Worm (Caenorhabditis elegans) whole organism, L3 larva: ENCODE data around the gene nas-19.

ENCODE experiments used
- R02D3.7 ChIP-seq: fragments of 150-350 bp; optimal IDR thresholded peaks from 2 replicates; lab custom pipeline; 2014; ENCODE audit warnings: missing biosample characterization, missing genetic modification characterization
- ZK546.5 ChIP-seq: sonication (generic microtip); optimal IDR thresholded peaks from 2 replicates; lab custom pipeline; 2017; ENCODE audit warnings: missing biosample characterization, missing genetic modification characterization
- aly-2 ChIP-seq: fragments of 150-350 bp; optimal IDR thresholded peaks from 2 replicates; lab custom pipeline; 2014; ENCODE audit warnings: missing biosample characterization, missing genetic modification characterization
- ama-1 ChIP-seq: fragments of 150-350 bp; optimal IDR thresholded peaks from 2 replicates; lab custom pipeline; 2018
- ceh-16 ChIP-seq: sonication (generic microtip); optimal IDR thresholded peaks from 2 replicates; lab custom pipeline; 2017; ENCODE audit warnings: missing biosample characterization, missing genetic modification characterization
- ceh-28 ChIP-seq: fragments of 150-350 bp; optimal IDR thresholded peaks from 2 replicates; lab custom pipeline; 2014; ENCODE audit warnings: missing biosample characterization, missing genetic modification reagents, missing genetic modification characterization
- ceh-82 ChIP-seq: fragments of 150-350 bp; optimal IDR thresholded peaks from 2 replicates; lab custom pipeline; 2014; ENCODE audit warnings: missing biosample characterization, missing genetic modification characterization
- daf-12 ChIP-seq: fragments of 150-350 bp; optimal IDR thresholded peaks from 2 replicates; lab custom pipeline; 2014; ENCODE audit warnings: missing biosample characterization, missing genetic modification reagents, missing genetic modification characterization
- egl-27 ChIP-seq: sonication (generic microtip); optimal IDR thresholded peaks from 4 replicates; lab custom pipeline; 2017; ENCODE audit warnings: missing biosample characterization, missing genetic modification reagents, missing genetic modification characterization
- egl-5 ChIP-seq: fragments of 150-350 bp; optimal IDR thresholded peaks from 2 replicates; lab custom pipeline; 2017; ENCODE audit warnings: missing biosample characterization, missing genetic modification reagents, missing genetic modification characterization, inconsistent platforms
- elt-1 ChIP-seq: fragments of 150-350 bp; optimal IDR thresholded peaks from 2 replicates; lab custom pipeline; 2014; ENCODE audit warnings: missing biosample characterization, missing genetic modification characterization
- elt-2 ChIP-seq: sonication (generic microtip); optimal IDR thresholded peaks from 2 replicates; lab custom pipeline; 2016; ENCODE audit warnings: missing genetic modification reagents, mild to moderate bottlenecking, missing genetic modification characterization, missing compliant biosample characterization
- elt-3 ChIP-seq, 3 experiments: fragments of 150-350 bp in 1 of 3; sonication (generic microtip) in 2 of 3; optimal IDR thresholded peaks; 2 replicates in 2 of 3; 4 replicates in 1 of 3; lab custom pipeline; 2014 to 2017; ENCODE audit warnings: missing biosample characterization in 3 of 3, missing genetic modification characterization in 3 of 3
- eor-1 ChIP-seq, 2 experiments: fragments of 150-350 bp; optimal IDR thresholded peaks; 2 replicates each; lab custom pipeline; 2014 to 2018; ENCODE audit warnings: missing biosample characterization in 2 of 2, missing genetic modification characterization in 2 of 2
- fkh-10 ChIP-seq: sonication (generic microtip); optimal IDR thresholded peaks from 2 replicates; lab custom pipeline; 2017; ENCODE audit warnings: missing biosample characterization, missing genetic modification reagents, missing genetic modification characterization
- fos-1 ChIP-seq: fragments of 150-350 bp; optimal IDR thresholded peaks from 2 replicates; lab custom pipeline; 2014; ENCODE audit warnings: missing biosample characterization, missing genetic modification characterization
- hmg-11 ChIP-seq: sonication (generic microtip); optimal IDR thresholded peaks from 2 replicates; lab custom pipeline; 2016; ENCODE audit warnings: missing genetic modification characterization, missing compliant biosample characterization
- jun-1 ChIP-seq: fragments of 150-350 bp; optimal IDR thresholded peaks from 2 replicates; lab custom pipeline; 2014; ENCODE audit warnings: missing biosample characterization, missing genetic modification reagents, missing genetic modification characterization
- lin-39 ChIP-seq: fragments of 150-350 bp; optimal IDR thresholded peaks from 2 replicates; lab custom pipeline; 2018; ENCODE audit warnings: missing biosample characterization, missing genetic modification reagents, missing genetic modification characterization
- mdl-1 ChIP-seq: fragments of 150-350 bp; optimal IDR thresholded peaks from 2 replicates; lab custom pipeline; 2014; ENCODE audit warnings: missing biosample characterization, missing genetic modification characterization
- nhr-12 ChIP-seq: fragments of 150-350 bp; optimal IDR thresholded peaks from 2 replicates; lab custom pipeline; 2014; ENCODE audit warnings: missing biosample characterization, missing genetic modification characterization
- nhr-23 ChIP-seq: fragments of 150-350 bp; optimal IDR thresholded peaks from 2 replicates; lab custom pipeline; 2014; ENCODE audit warnings: missing biosample characterization, missing genetic modification reagents, missing genetic modification characterization
- nhr-237 ChIP-seq: fragments of 150-350 bp; optimal IDR thresholded peaks from 2 replicates; lab custom pipeline; 2014; ENCODE audit warnings: missing biosample characterization, missing genetic modification characterization
- nhr-25 ChIP-seq: sonication (generic microtip); optimal IDR thresholded peaks from 2 replicates; lab custom pipeline; 2017; ENCODE audit warnings: missing biosample characterization, missing genetic modification characterization
- nhr-43 ChIP-seq: sonication (generic microtip); optimal IDR thresholded peaks from 2 replicates; lab custom pipeline; 2016; ENCODE audit warnings: mild to moderate bottlenecking, missing genetic modification characterization, missing compliant biosample characterization; ENCODE audit not compliant: poor library complexity, severe bottlenecking
- nhr-67 ChIP-seq: fragments of 150-350 bp; optimal IDR thresholded peaks from 2 replicates; lab custom pipeline; 2014; ENCODE audit warnings: missing biosample characterization, missing genetic modification characterization
- nhr-76 ChIP-seq: fragments of 150-350 bp; sonication (generic microtip); optimal IDR thresholded peaks from 5 replicates; lab custom pipeline; 2014; ENCODE audit warnings: missing biosample characterization, missing genetic modification characterization
- pha-4 ChIP-seq: fragments of 150-350 bp; optimal IDR thresholded peaks from 2 replicates; lab custom pipeline; 2014; ENCODE audit warnings: missing biosample characterization, missing genetic modification reagents, missing genetic modification characterization
- sea-2 ChIP-seq: fragments of 150-350 bp; sonication (generic microtip); optimal IDR thresholded peaks from 4 replicates; lab custom pipeline; 2014; ENCODE audit warnings: missing biosample characterization, missing genetic modification reagents, missing genetic modification characterization
- skn-1 ChIP-seq: fragments of 150-350 bp; optimal IDR thresholded peaks from 2 replicates; lab custom pipeline; 2014; ENCODE audit warnings: missing biosample characterization, missing genetic modification characterization
- tbx-2 ChIP-seq: sonication (generic microtip); optimal IDR thresholded peaks from 2 replicates; lab custom pipeline; 2016; ENCODE audit warnings: mild to moderate bottlenecking, missing genetic modification characterization, missing compliant biosample characterization
- unc-39 ChIP-seq: sonication (generic microtip); optimal IDR thresholded peaks from 4 replicates; lab custom pipeline; 2017; ENCODE audit warnings: missing biosample characterization, missing genetic modification characterization
- zag-1 ChIP-seq: fragments of 150-350 bp; optimal IDR thresholded peaks from 2 replicates; lab custom pipeline; 2014; ENCODE audit warnings: missing biosample characterization, missing genetic modification characterization
- ztf-11 ChIP-seq: fragments of 150-350 bp; optimal IDR thresholded peaks from 2 replicates; lab custom pipeline; 2014; ENCODE audit warnings: missing biosample characterization, missing genetic modification characterization
- ztf-4 ChIP-seq: fragments of 150-350 bp; optimal IDR thresholded peaks from 2 replicates; lab custom pipeline; 2014; ENCODE audit warnings: missing biosample characterization, missing genetic modification characterization

nas-19 gene

ce11 chrV:11375150-11375792 lies 27.2 kb downstream of the nas-19 start, which contains the start of gene cnb-1 (continued):
- TF ChIP-seq R02D3.7 (tag; lab: Kevin White, UChicago) (no peak), ceh-28 (peak; percentile 77), tbx-2 (tag; lab: Kevin White, UChicago) (peak; percentile 52)

- TF ChIP-seq ztf-11, result no peak
- TF ChIP-seq jun-1, result no peak
- TF ChIP-seq hmg-11 (tag; lab: Kevin White, UChicago), result no peak
- TF ChIP-seq fkh-10 (GFP tag; lab: Kevin White, UChicago), result no peak
- no peak for TF ChIP-seq eor-1 (tag; optimal IDR thresholded peaks at IDR 0.05; lab: Kevin White, UChicago)
These were observed 28.6 kb downstream of the nas-19 start for ce11 chrV:11373918-11374317.

ce11 chrV:11372284-11372878 lies 30.1 kb downstream of the nas-19 start:
- TF ChIP-seq ZK546.5 (tag; lab: Kevin White, UChicago) (no peak), lin-39 (no peak), ztf-11 (no peak), unc-39 (no peak), ztf-4 (tag; lab: Kevin White, UChicago) (no peak), egl-27 (tag; lab: Kevin White, UChicago) (no peak), aly-2 (tag; lab: Kevin White, UChicago) (no peak), fkh-10 (GFP tag; lab: Kevin White, UChicago) (no peak), sea-2 (GFP tag; lab: Kevin White, UChicago) (no peak), daf-12 (no peak), ceh-16 (tag; lab: Kevin White, UChicago) (no peak), nhr-76 (no peak), nhr-43 (tag; lab: Kevin White, UChicago) (no peak), egl-5 (tag; lab: Kevin White, UChicago) (no peak), nhr-237 (tag; lab: Kevin White, UChicago) (no peak), skn-1 (tag; lab: Kevin White, UChicago) (no peak), elt-1 (no peak), eor-1 (tag; optimal IDR thresholded peaks at IDR 0.05; lab: Kevin White, UChicago) (no peak), ama-1 (lab: Kevin White, UChicago) (no peak)
- TF ChIP-seq, all 47 proteins: peak for 0

- no peak for TF ChIP-seq ama-1 (lab: Kevin White, UChicago)
- no peak for TF ChIP-seq unc-39
- TF ChIP-seq fos-1, result no peak
- no peak for TF ChIP-seq nhr-23 (tag; lab: Kevin White, UChicago)
- TF ChIP-seq nhr-25 (tag; lab: Kevin White, UChicago), result no peak
- TF ChIP-seq nhr-76, result no peak
- no peak for TF ChIP-seq ceh-16 (tag; lab: Kevin White, UChicago)
- no peak for TF ChIP-seq ceh-82 (tag; lab: Kevin White, UChicago)
- no peak for TF ChIP-seq pha-4 (tag; lab: Kevin White, UChicago)
- TF ChIP-seq nhr-12, result no peak
- no peak for TF ChIP-seq aly-2 (tag; lab: Kevin White, UChicago)
- TF ChIP-seq elt-1, result no peak
- no peak for TF ChIP-seq ZK546.5 (tag; lab: Kevin White, UChicago)
- no peak for TF ChIP-seq zag-1 (tag; lab: Kevin White, UChicago)
- TF ChIP-seq tbx-2 (tag; lab: Kevin White, UChicago), result no peak
- TF ChIP-seq nhr-67, result no peak
- no peak for TF ChIP-seq elt-3 (tag; optimal IDR thresholded peaks at IDR 0.05; lab: Kevin White, UChicago)
- TF ChIP-seq eor-1 (tag; optimal IDR thresholded peaks at IDR 0.05; lab: Kevin White, UChicago), result no peak
- TF ChIP-seq R02D3.7 (tag; lab: Kevin White, UChicago), result no peak
These were observed 36.4 kb downstream of the nas-19 start, which contains the start of gene dop-5 for ce11 chrV:11366129-11366528. dop-5 (minus strand) TSS chrV:11366229.

- TF ChIP-seq ztf-4 (tag; lab: Kevin White, UChicago) (no peak), egl-27 (tag; lab: Kevin White, UChicago) (no peak), elt-2 (tag; lab: Kevin White, UChicago) (no peak), nhr-25 (tag; lab: Kevin White, UChicago) (no peak), mdl-1 (tag; lab: Kevin White, UChicago) (no peak), R02D3.7 (tag; lab: Kevin White, UChicago) (no peak)
These were observed 38.9 kb downstream of the nas-19 start for ce11 chrV:11363575-11363974.
